Fruit fly (Drosophila melanogaster) whole organism, embryonic: ENCODE data around the gene CecA1.

Experiments
- Adf1 ChIP-seq: fragments of 200-800 bp; sonication (Bioruptor generic); IDR thresholded peaks from 2 replicates; pipeline ENCODE4 v1.3.6; 2022; ENCODE audit warnings: missing biosample characterization, missing genetic modification characterization
- Aef1 ChIP-seq: fragments of 200-800 bp; sonication (Bioruptor generic); IDR thresholded peaks from 3 replicates; pipeline ENCODE4 v1.3.6; 2022; ENCODE audit warnings: missing biosample characterization, missing genetic modification characterization
- C15 ChIP-seq: fragments of 200-800 bp; sonication (Bioruptor generic); IDR thresholded peaks from 3 replicates; pipeline ENCODE4 v1.3.6; 2022; ENCODE audit warnings: missing biosample characterization, missing genetic modification characterization
- CG10654 ChIP-seq: fragments of 200-800 bp; sonication (Bioruptor generic); optimal IDR thresholded peaks from 2 replicates; lab custom pipeline; 2016; ENCODE audit warnings: missing biosample characterization, missing genetic modification characterization
- CG10959 ChIP-seq: fragments of 200-800 bp; sonication (Bioruptor generic); IDR thresholded peaks from 2 replicates; pipeline ENCODE4 v1.3.6; 2022; ENCODE audit warnings: missing biosample characterization, missing genetic modification characterization
- CG11560 ChIP-seq: fragments of 200-800 bp; sonication (Bioruptor generic); IDR thresholded peaks from 3 replicates; pipeline ENCODE4 v1.3.6; 2022; ENCODE audit warnings: missing biosample characterization, missing genetic modification characterization
- CG12104 ChIP-seq: fragments of 200-800 bp; sonication (Bioruptor generic); optimal IDR thresholded peaks from 3 replicates; lab custom pipeline; 2016; ENCODE audit warnings: missing biosample characterization, missing genetic modification characterization
- CG12236 ChIP-seq: fragments of 200-800 bp; sonication (Bioruptor generic); optimal IDR thresholded peaks from 2 replicates; lab custom pipeline; 2016; ENCODE audit warnings: missing biosample characterization, missing genetic modification characterization
- CG12769 ChIP-seq: fragments of 200-800 bp; sonication (Bioruptor generic); optimal IDR thresholded peaks from 2 replicates; lab custom pipeline; 2019; ENCODE audit warnings: missing biosample characterization, mild to moderate bottlenecking, missing genetic modification characterization, moderate library complexity
- CG14014 ChIP-seq: fragments of 200-800 bp; sonication (Bioruptor generic); IDR thresholded peaks from 2 replicates; pipeline ENCODE4 v1.3.6; 2022; ENCODE audit warnings: missing biosample characterization, missing genetic modification characterization
- CG14710 ChIP-seq: fragments of 200-800 bp; sonication (Bioruptor generic); optimal IDR thresholded peaks from 3 replicates; lab custom pipeline; 2019; ENCODE audit warnings: missing biosample characterization, mild to moderate bottlenecking, missing genetic modification characterization, moderate library complexity
- CG17802 ChIP-seq: fragments of 200-800 bp; sonication (Bioruptor generic); optimal IDR thresholded peaks from 2 replicates; lab custom pipeline; 2018; ENCODE audit warnings: missing biosample characterization, mild to moderate bottlenecking, missing genetic modification characterization, moderate library complexity
- CG18599 ChIP-seq: fragments of 200-800 bp; sonication (Bioruptor generic); optimal IDR thresholded peaks from 3 replicates; lab custom pipeline; 2017; ENCODE audit warnings: missing biosample characterization, missing genetic modification characterization, mild to moderate bottlenecking, moderate library complexity, missing genetic modification reagents
- CG18619 ChIP-seq: fragments of 200-800 bp; sonication (Bioruptor generic); optimal IDR thresholded peaks from 3 replicates; lab custom pipeline; 2017; ENCODE audit warnings: missing biosample characterization, mild to moderate bottlenecking, missing genetic modification characterization
- CG2120 ChIP-seq: fragments of 200-800 bp; sonication (Bioruptor generic); optimal IDR thresholded peaks from 3 replicates; lab custom pipeline; 2016; ENCODE audit warnings: missing biosample characterization, missing genetic modification characterization
- CG4854 ChIP-seq: fragments of 200-800 bp; sonication (Bioruptor generic); optimal IDR thresholded peaks from 2 replicates; lab custom pipeline; 2016; ENCODE audit warnings: missing biosample characterization, missing genetic modification characterization, inconsistent platforms
- CG6791 ChIP-seq: fragments of 200-800 bp; sonication (Bioruptor generic); IDR thresholded peaks from 3 replicates; pipeline ENCODE4 v1.3.6; 2022; ENCODE audit warnings: missing biosample characterization, missing genetic modification characterization; ENCODE audit not compliant: partially characterized antibody
- CG7839 ChIP-seq: fragments of 200-800 bp; sonication (Bioruptor generic); optimal IDR thresholded peaks from 3 replicates; lab custom pipeline; 2018; ENCODE audit warnings: missing biosample characterization, mild to moderate bottlenecking, missing genetic modification characterization, moderate library complexity
- CG8944 ChIP-seq: fragments of 200-800 bp; sonication (Bioruptor generic); optimal IDR thresholded peaks from 3 replicates; lab custom pipeline; 2016; ENCODE audit warnings: missing biosample characterization, missing genetic modification characterization
- CG9727 ChIP-seq: fragments of 200-800 bp; sonication (Bioruptor generic); optimal IDR thresholded peaks from 3 replicates; lab custom pipeline; 2017; ENCODE audit warnings: missing biosample characterization, mild to moderate bottlenecking, missing genetic modification characterization
- CrebB ChIP-seq: fragments of 200-800 bp; sonication (Bioruptor generic); optimal IDR thresholded peaks from 3 replicates; lab custom pipeline; 2018; ENCODE audit warnings: missing biosample characterization, mild to moderate bottlenecking, missing genetic modification characterization
- D ChIP-seq, 2 experiments: fragments of 200-800 bp in 1 of 2; fragments of >200 bp in 1 of 2; sonication (Bioruptor generic) in 1 of 2; optimal IDR thresholded peaks; 2 replicates in 1 of 2; 3 replicates in 1 of 2; lab custom pipeline; 2017; ENCODE audit warnings: mild to moderate bottlenecking in 1 of 2, missing biosample characterization in 1 of 2, missing genetic modification characterization in 1 of 2, missing genetic modification reagents in 1 of 2
- Doc2 ChIP-seq: fragments of 200-800 bp; sonication (Bioruptor generic); IDR thresholded peaks from 2 replicates; pipeline ENCODE4 v1.3.6; 2022; ENCODE audit warnings: missing biosample characterization, missing genetic modification characterization
- Dref ChIP-seq: fragments of 200-800 bp; sonication (Bioruptor generic); IDR thresholded peaks from 2 replicates; pipeline ENCODE4 v1.3.6; 2022; ENCODE audit warnings: missing biosample characterization, missing genetic modification characterization
- Fer2 ChIP-seq: fragments of 200-800 bp; sonication (Bioruptor generic); optimal IDR thresholded peaks from 2 replicates; lab custom pipeline; 2018; ENCODE audit warnings: missing biosample characterization, mild to moderate bottlenecking, missing genetic modification characterization, moderate library complexity
- H2.0 ChIP-seq: fragments of 200-800 bp; sonication (Bioruptor generic); IDR thresholded peaks from 2 replicates; pipeline ENCODE4 v1.3.6; 2022; ENCODE audit warnings: missing biosample characterization, missing genetic modification characterization
- HmgD ChIP-seq: fragments of 200-800 bp; sonication (Bioruptor generic); optimal IDR thresholded peaks from 3 replicates; lab custom pipeline; 2016; ENCODE audit warnings: missing biosample characterization, missing genetic modification characterization
- HmgZ ChIP-seq: fragments of 200-800 bp; sonication (Bioruptor generic); optimal IDR thresholded peaks from 2 replicates; lab custom pipeline; 2018; ENCODE audit warnings: missing biosample characterization, mild to moderate bottlenecking, missing genetic modification characterization
- Hr78 ChIP-seq, 2 experiments: fragments of 200-800 bp in 1 of 2; fragments of >200 bp in 1 of 2; sonication (Bioruptor generic) in 1 of 2; optimal IDR thresholded peaks; 2 replicates each; lab custom pipeline; 2017 to 2019; ENCODE audit warnings: missing biosample characterization in 2 of 2, missing genetic modification characterization in 2 of 2, mild to moderate bottlenecking in 1 of 2, moderate library complexity in 1 of 2
- NC2β ChIP-seq: fragments of 200-800 bp; sonication (Bioruptor generic); optimal IDR thresholded peaks from 2 replicates; lab custom pipeline; 2016; ENCODE audit warnings: missing biosample characterization, missing genetic modification characterization
- Nf-YC ChIP-seq: fragments of 200-800 bp; optimal IDR thresholded peaks from 3 replicates; lab custom pipeline; 2019; ENCODE audit warnings: missing biosample characterization, mild to moderate bottlenecking, missing genetic modification characterization, moderate library complexity
- NfI ChIP-seq: fragments of 200-800 bp; sonication (Bioruptor generic); optimal IDR thresholded peaks from 3 replicates; lab custom pipeline; 2018; ENCODE audit warnings: missing biosample characterization, mild to moderate bottlenecking, missing genetic modification characterization, moderate library complexity
- ara ChIP-seq: fragments of 200-800 bp; sonication (Bioruptor generic); IDR thresholded peaks from 2 replicates; pipeline ENCODE4 v1.3.6; 2022; ENCODE audit warnings: missing biosample characterization, missing genetic modification characterization
- chinmo ChIP-seq: fragments of 200-800 bp; sonication (Bioruptor generic); IDR thresholded peaks from 4 replicates; pipeline ENCODE4 v1.3.6; 2022; ENCODE audit warnings: missing biosample characterization, missing genetic modification characterization; ENCODE audit not compliant: partially characterized antibody
- danr ChIP-seq: fragments of 200-800 bp; sonication (Bioruptor generic); IDR thresholded peaks from 2 replicates; pipeline ENCODE4 v1.3.6; 2022; ENCODE audit warnings: missing biosample characterization, missing genetic modification characterization
- dmrt99B ChIP-seq: fragments of 200-800 bp; sonication (Bioruptor generic); optimal IDR thresholded peaks from 2 replicates; lab custom pipeline; 2018; ENCODE audit warnings: missing biosample characterization, mild to moderate bottlenecking, missing genetic modification characterization, moderate library complexity
- en ChIP-seq: fragments of 200-800 bp; sonication (Bioruptor generic); optimal IDR thresholded peaks from 2 replicates; lab custom pipeline; 2016; ENCODE audit warnings: missing biosample characterization, missing genetic modification characterization
- fd102C ChIP-seq: fragments of 200-800 bp; sonication (Bioruptor generic); optimal IDR thresholded peaks from 2 replicates; lab custom pipeline; 2018; ENCODE audit warnings: missing biosample characterization, mild to moderate bottlenecking, missing genetic modification characterization, moderate library complexity
- gfzf ChIP-seq: fragments of 200-800 bp; sonication (Bioruptor generic); optimal IDR thresholded peaks from 2 replicates; lab custom pipeline; 2016; ENCODE audit warnings: missing biosample characterization, mild to moderate bottlenecking, missing genetic modification characterization, moderate library complexity
- grn ChIP-seq: fragments of 200-800 bp; sonication (Bioruptor generic); optimal IDR thresholded peaks from 3 replicates; lab custom pipeline; 2017; ENCODE audit warnings: missing biosample characterization, missing genetic modification characterization
- insv ChIP-seq, 2 experiments: fragments of 200-800 bp; sonication (Bioruptor generic); optimal IDR thresholded peaks; 3 replicates each; lab custom pipeline; 2016 to 2018; ENCODE audit warnings: missing biosample characterization in 2 of 2, missing genetic modification characterization in 2 of 2
- mirr ChIP-seq: fragments of 200-800 bp; sonication (Bioruptor generic); optimal IDR thresholded peaks from 3 replicates; lab custom pipeline; 2018; ENCODE audit warnings: missing biosample characterization, mild to moderate bottlenecking, missing genetic modification characterization
- mld ChIP-seq: fragments of 200-800 bp; sonication (Bioruptor generic); IDR thresholded peaks from 3 replicates; pipeline ENCODE4 v1.3.6; 2022; ENCODE audit warnings: missing biosample characterization, missing genetic modification characterization; ENCODE audit not compliant: partially characterized antibody
- org-1 ChIP-seq: fragments of 200-800 bp; sonication (Bioruptor generic); optimal IDR thresholded peaks from 2 replicates; lab custom pipeline; 2017; ENCODE audit warnings: missing biosample characterization, missing genetic modification characterization
- sens ChIP-seq: fragments of 200-800 bp; sonication (Bioruptor generic); peaks from one replicate; lab custom pipeline; 2016; ENCODE audit warnings: missing biosample characterization, missing genetic modification characterization
- sens-2 ChIP-seq: fragments of 200-800 bp; sonication (Bioruptor generic); IDR thresholded peaks from 2 replicates; pipeline ENCODE4 v1.3.6; 2022; ENCODE audit warnings: missing biosample characterization, missing genetic modification characterization
- slou ChIP-seq: fragments of 200-800 bp; sonication (Bioruptor generic); optimal IDR thresholded peaks from 3 replicates; lab custom pipeline; 2016; ENCODE audit warnings: missing biosample characterization, missing genetic modification characterization
- vnd ChIP-seq: fragments of 200-800 bp; sonication (Bioruptor generic); IDR thresholded peaks from 3 replicates; pipeline ENCODE4 v1.3.6; 2022; ENCODE audit warnings: missing biosample characterization, missing genetic modification characterization; ENCODE audit not compliant: partially characterized antibody

CecA1 gene

DNA sequence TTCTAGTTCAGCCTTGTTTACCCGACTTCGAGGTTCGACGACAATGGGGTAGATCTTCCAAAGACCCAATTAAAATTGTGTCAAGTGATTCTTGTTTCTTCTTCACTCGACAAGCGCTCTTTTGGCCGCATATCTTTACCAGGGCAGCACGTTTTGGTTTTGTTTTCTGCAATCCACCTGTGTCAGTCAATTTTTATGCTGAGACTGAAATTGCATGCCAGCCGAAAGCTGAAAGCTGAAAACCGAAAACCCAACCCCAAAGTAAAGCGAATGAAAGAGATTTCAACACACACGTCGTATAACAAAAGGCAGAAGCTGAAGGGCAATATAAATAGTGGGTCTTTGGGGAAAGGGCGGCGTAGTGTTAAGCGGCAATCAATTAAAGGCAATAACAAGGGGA is 21.3 kb upstream of the CecA1 start:
- TF ChIP-seq mld (GFP tag; lab: Robert Waterston, UW) (no peak), chinmo (0 out of 4 replicates have a peak, but pooled peaks have one; percentile 14), CG12769 (tag; lab: Kevin White, UChicago) (no peak), H2.0 (GFP tag; lab: Robert Waterston, UW) (no peak), danr (GFP tag; lab: Robert Waterston, UW) (no peak), CG4854 (no peak)

DNA sequence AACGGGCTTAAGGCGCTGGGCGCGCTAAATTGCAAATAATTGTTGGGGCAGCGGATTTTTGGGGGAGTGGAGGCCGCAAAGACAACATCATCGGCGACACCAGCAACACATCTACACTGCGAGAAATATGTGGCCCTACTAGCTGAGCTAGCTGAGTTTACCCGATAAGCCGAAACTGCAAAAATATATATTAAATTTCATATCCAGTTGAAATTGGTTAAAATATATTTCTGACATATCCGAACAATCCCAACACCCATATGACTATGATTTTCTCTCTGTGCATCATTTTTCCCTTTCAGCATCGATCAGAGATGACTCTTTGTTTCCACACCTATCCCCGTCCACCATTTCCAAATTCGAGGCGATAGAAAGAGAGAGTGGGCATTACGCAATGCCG is 20.8 kb upstream of the CecA1 start:
- TF ChIP-seq sens (GFP tag; lab: Kevin White, UChicago): peak; percentile 89
- peak; percentile 77 for TF ChIP-seq CG7839 (tag; lab: Kevin White, UChicago)
- no peak for TF ChIP-seq vnd (GFP tag; lab: Robert Waterston, UW)
- peak; percentile 62 for TF ChIP-seq CG2120 (GFP tag; lab: Kevin White, UChicago)
- peak; percentile 53 for TF ChIP-seq CG14710 (tag; lab: Kevin White, UChicago)
- TF ChIP-seq grn (GFP tag; lab: Kevin White, UChicago): no peak
- TF ChIP-seq dmrt99B (tag; lab: Kevin White, UChicago): peak; percentile 84
- peak; percentile 73 for TF ChIP-seq NfI (GFP tag; lab: Kevin White, UChicago)
- TF ChIP-seq C15 (GFP tag; lab: Robert Waterston, UW): peak; percentile 75; the same call in 2 of the 3 replicates
- TF ChIP-seq CG11560 (tag; lab: Robert Waterston, UW): peak; percentile 61; the same call in 1 of the 3 replicates
- 0 out of 2 replicates have a peak, but pooled peaks have one; percentile 27 for TF ChIP-seq sens-2 (GFP tag; lab: Robert Waterston, UW)
- peak; percentile 38; the same call in 1 of the 2 replicates for TF ChIP-seq Doc2 (GFP tag; lab: Robert Waterston, UW)
- peak; percentile 56 for TF ChIP-seq CG9727 (GFP tag; lab: Kevin White, UChicago)
- TF ChIP-seq HmgD (GFP tag; lab: Kevin White, UChicago): no peak
- peak; percentile 11 for TF ChIP-seq CG8944 (GFP tag; lab: Kevin White, UChicago)
- peak; percentile 22 for TF ChIP-seq CG12236 (GFP tag; lab: Kevin White, UChicago)
- no peak for TF ChIP-seq gfzf (GFP tag; lab: Kevin White, UChicago)
- TF ChIP-seq en: peak; percentile 22
- TF ChIP-seq slou (GFP tag; lab: Kevin White, UChicago): peak; percentile 6
- peak; percentile 33 for TF ChIP-seq CG17802 (tag; lab: Kevin White, UChicago)
- peak; percentile 53 for TF ChIP-seq org-1 (GFP tag; lab: Kevin White, UChicago)
- peak; percentile 15 for TF ChIP-seq CrebB (tag; lab: Kevin White, UChicago)
- no peak for TF ChIP-seq NC2β (GFP tag; lab: Kevin White, UChicago)
- no peak for TF ChIP-seq Adf1
- TF ChIP-seq CG6791 (GFP tag; lab: Robert Waterston, UW): no peak
- TF ChIP-seq mirr (GFP tag; lab: Kevin White, UChicago): no peak
- no peak for TF ChIP-seq D (optimal IDR thresholded peaks at IDR 0.05; lab: Kevin White, UChicago)
- peak; percentile 73 for TF ChIP-seq D (GFP tag; optimal IDR thresholded peaks at IDR 0.05; lab: Kevin White, UChicago)
- TF ChIP-seq Fer2 (tag; lab: Kevin White, UChicago): peak; percentile 46
- TF ChIP-seq Aef1 (GFP tag; lab: Robert Waterston, UW): peak; percentile 79
- TF ChIP-seq HmgZ: peak; percentile 40
- TF ChIP-seq Nf-YC (tag; lab: Kevin White, UChicago): peak; percentile 52
- TF ChIP-seq CG10654 (GFP tag; lab: Kevin White, UChicago): peak; percentile 52
- TF ChIP-seq CG10959 (GFP tag; lab: Robert Waterston, UW): 0 out of 2 replicates have a peak, but pooled peaks have one; percentile 37
- TF ChIP-seq CG12104 (GFP tag; lab: Kevin White, UChicago): peak; percentile 50
- no peak for TF ChIP-seq Dref (GFP tag; lab: Robert Waterston, UW)
- TF ChIP-seq fd102C (GFP tag; lab: Kevin White, UChicago): no peak
- TF ChIP-seq Hr78 (GFP tag; optimal IDR thresholded peaks at IDR 0.05; lab: Kevin White, UChicago): peak in 1 of 2 experiments; percentile 34
- peak; percentile 46 for TF ChIP-seq CG18619
- TF ChIP-seq ara (GFP tag; lab: Robert Waterston, UW): peak; percentile 62
- peak; percentile 79 for TF ChIP-seq CG14014
- TF ChIP-seq insv (GFP tag; optimal IDR thresholded peaks at IDR 0.05; lab: Kevin White, UChicago): no peak
- peak; percentile 70 for TF ChIP-seq CG18599 (GFP tag; lab: Kevin White, UChicago)
